Worm (Caenorhabditis elegans): ENCODE results near the gene nbs-1.

Gene nbs-1

ce11 chrII:11088137-11088536 is 8.1 kb downstream of the nbs-1 start:
- TF ChIP-seq aha-1 (tag) (peak; percentile 64), mdt-29 (GFP tag; IDR thresholded peaks at IDR 0.05) (no peak)

ce11 chrII:11086770-11087169 is 9.5 kb downstream of the nbs-1 start:
- TF ChIP-seq Y48G9A.11 (GFP tag; IDR thresholded peaks at IDR 0.05): no peak

ce11 chrII:11076550-11076949 is 19.7 kb downstream of the nbs-1 start:
- TF ChIP-seq lin-29 (GFP tag; IDR thresholded peaks at IDR 0.05) (no peak), daf-12 (tag; optimal IDR thresholded peaks at IDR 0.05) (no peak), hmg-1.1 (GFP tag; IDR thresholded peaks at IDR 0.05) (no peak), fos-1 (tag; optimal IDR thresholded peaks at IDR 0.05) (no peak), php-3 (GFP tag; IDR thresholded peaks at IDR 0.05) (no peak), T20F7.1 (GFP tag; optimal IDR thresholded peaks at IDR 0.05) (no peak), snpc-4 (tag; optimal IDR thresholded peaks at IDR 0.05) (no peak), lir-3 (tag; optimal IDR thresholded peaks at IDR 0.05) (no peak), ztf-7 (tag; optimal IDR thresholded peaks at IDR 0.05) (no peak), dve-1 (tag; optimal IDR thresholded peaks at IDR 0.05; ENCODE audit: insufficient read depth) (no peak), aly-2 (tag; optimal IDR thresholded peaks at IDR 0.05) (no peak), tag-97 (GFP tag; IDR thresholded peaks at IDR 0.05) (no peak), aha-1 (tag) (no peak), zfp-2 (tag; optimal IDR thresholded peaks at IDR 0.05) (no peak), F49E8.2 (tag; optimal IDR thresholded peaks at IDR 0.05; ENCODE audit: borderline replicate concordance) (no peak), mdt-29 (GFP tag; IDR thresholded peaks at IDR 0.05) (no peak), ceh-28 (tag; optimal IDR thresholded peaks at IDR 0.05) (no peak), nhr-25 (tag; optimal IDR thresholded peaks at IDR 0.05; ENCODE audit: borderline replicate concordance, insufficient read depth) (no peak)

ce11 chrII:11072565-11072964 is 23.7 kb downstream of the nbs-1 start:
- TF ChIP-seq mep-1 (tag; optimal IDR thresholded peaks at IDR 0.05) (no peak), Y5F2A.4 (GFP tag; optimal IDR thresholded peaks at IDR 0.05) (no peak), ama-1 (optimal IDR thresholded peaks at IDR 0.05) (no peak), vab-7 (GFP tag; IDR thresholded peaks at IDR 0.05) (no peak), ZK337.2 (GFP tag; IDR thresholded peaks at IDR 0.05) (no peak), zip-2 (tag; optimal IDR thresholded peaks at IDR 0.05) (no peak), F44E2.7 (GFP tag; IDR thresholded peaks at IDR 0.05) (no peak), Y48G9A.11 (GFP tag; IDR thresholded peaks at IDR 0.05) (no peak), ctbp-1 (GFP tag; IDR thresholded peaks at IDR 0.05) (no peak), nhr-10 (tag; optimal IDR thresholded peaks at IDR 0.05) (no peak)

DNA sequence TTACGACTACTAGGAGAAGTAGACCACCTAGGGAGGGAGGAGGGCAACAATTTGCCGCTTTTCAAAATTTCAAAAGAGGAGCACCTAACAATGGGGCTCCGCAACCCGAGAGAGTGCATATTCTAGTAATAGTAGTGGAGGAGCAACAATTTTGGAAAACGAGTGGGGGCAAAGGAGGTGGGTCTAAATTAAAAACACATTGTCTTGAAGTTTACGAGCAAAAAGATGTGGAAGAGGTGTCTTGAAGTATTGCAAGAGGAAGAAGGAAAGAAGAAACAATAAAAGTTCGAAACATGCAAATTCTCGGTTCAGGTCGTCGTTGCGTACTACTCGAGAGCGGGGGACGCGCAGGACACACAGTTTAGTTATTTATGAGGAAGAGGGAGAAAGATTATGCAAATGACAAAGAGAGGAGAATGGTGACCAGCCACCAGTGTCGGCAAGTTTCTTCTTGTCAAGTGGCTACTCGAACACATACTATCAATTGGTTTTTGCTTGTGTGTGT is 32.0 kb downstream of the nbs-1 start:
- TF ChIP-seq lsy-2 (tag; optimal IDR thresholded peaks at IDR 0.05) (no peak), unc-62 (GFP tag; optimal IDR thresholded peaks at IDR 0.05 in 1 of 2) (peak in 1 of 2 experiments; percentile 96), unc-62 (tag; optimal IDR thresholded peaks at IDR 0.05) (no peak), spr-3 (GFP tag; optimal IDR thresholded peaks at IDR 0.05) (no peak), hmg-1.1 (GFP tag; IDR thresholded peaks at IDR 0.05) (0 out of 2 replicates have a peak, but pooled peaks have one; percentile 14), php-3 (GFP tag; IDR thresholded peaks at IDR 0.05) (no peak)

DNA sequence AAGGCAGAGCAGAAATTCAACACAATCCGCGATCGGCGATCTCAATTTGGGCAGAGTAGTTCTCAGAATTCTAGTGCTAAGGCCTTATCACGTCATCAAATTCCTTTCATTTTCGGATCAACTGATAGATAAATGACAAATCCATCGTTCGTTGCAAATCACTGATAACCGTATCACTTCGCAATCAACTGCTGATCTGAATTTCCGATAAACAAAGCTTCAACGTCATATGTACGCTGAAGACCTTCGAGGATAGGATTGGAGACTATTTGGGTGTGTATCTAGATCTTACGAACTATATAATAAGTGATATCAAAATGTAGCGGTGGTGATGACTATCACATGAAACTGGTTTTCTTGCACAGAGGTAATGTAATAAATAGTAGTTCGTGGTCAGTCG is 39.0 kb downstream of the nbs-1 start:
- TF ChIP-seq lin-1 (GFP tag; IDR thresholded peaks at IDR 0.05) (no peak), hlh-30 (tag; optimal IDR thresholded peaks at IDR 0.05; ENCODE audit: insufficient read depth) (peak; percentile 39), nhr-28 (tag; optimal IDR thresholded peaks at IDR 0.05) (peak; percentile 61)
